Worm (Caenorhabditis elegans) whole organism, L3 larva: ENCODE data around the gene R03G5.6.

Source experiments
- daf-12 ChIP-seq: fragments of 150-350 bp; optimal IDR thresholded peaks from 2 replicates; lab custom pipeline; 2014; ENCODE audit warnings: missing biosample characterization, missing genetic modification reagents, missing genetic modification characterization
- elt-1 ChIP-seq: fragments of 150-350 bp; optimal IDR thresholded peaks from 2 replicates; lab custom pipeline; 2014; ENCODE audit warnings: missing biosample characterization, missing genetic modification characterization
- jun-1 ChIP-seq: fragments of 150-350 bp; optimal IDR thresholded peaks from 2 replicates; lab custom pipeline; 2014; ENCODE audit warnings: missing biosample characterization, missing genetic modification reagents, missing genetic modification characterization
- lin-15B ChIP-seq: fragments of 150-350 bp; optimal IDR thresholded peaks from 2 replicates; lab custom pipeline; 2014; ENCODE audit warnings: missing biosample characterization, missing genetic modification characterization
- mml-1 ChIP-seq: fragments of 150-350 bp; sonication (generic microtip); optimal IDR thresholded peaks from 3 replicates; lab custom pipeline; 2014; ENCODE audit warnings: missing biosample characterization, missing genetic modification characterization
- nfya-1 ChIP-seq: sonication (generic microtip); optimal IDR thresholded peaks from 2 replicates; lab custom pipeline; 2017; ENCODE audit warnings: missing genetic modification characterization, mild to moderate bottlenecking, missing compliant biosample characterization, antibody characterized with exemption, moderate library complexity; ENCODE audit not compliant: insufficient read depth
- nhr-76 ChIP-seq: fragments of 150-350 bp; sonication (generic microtip); optimal IDR thresholded peaks from 5 replicates; lab custom pipeline; 2014; ENCODE audit warnings: missing biosample characterization, missing genetic modification characterization
- pha-4 ChIP-seq: fragments of 150-350 bp; optimal IDR thresholded peaks from 2 replicates; lab custom pipeline; 2014; ENCODE audit warnings: missing biosample characterization, missing genetic modification reagents, missing genetic modification characterization
- pqm-1 ChIP-seq: fragments of 150-350 bp; optimal IDR thresholded peaks from 2 replicates; lab custom pipeline; 2017; ENCODE audit warnings: missing biosample characterization, missing genetic modification characterization, inconsistent platforms
- snpc-4 ChIP-seq: fragments of 150-350 bp; optimal IDR thresholded peaks from 2 replicates; lab custom pipeline; 2014; ENCODE audit warnings: missing biosample characterization, missing genetic modification characterization
- unc-39 ChIP-seq: sonication (generic microtip); optimal IDR thresholded peaks from 4 replicates; lab custom pipeline; 2017; ENCODE audit warnings: missing biosample characterization, missing genetic modification characterization
- unc-62 ChIP-seq: fragments of 150-350 bp; sonication (generic microtip); optimal IDR thresholded peaks from 4 replicates; lab custom pipeline; 2014; ENCODE audit warnings: missing biosample characterization, missing genetic modification reagents, missing genetic modification characterization
- zag-1 ChIP-seq: fragments of 150-350 bp; optimal IDR thresholded peaks from 2 replicates; lab custom pipeline; 2014; ENCODE audit warnings: missing biosample characterization, missing genetic modification characterization
- ztf-11 ChIP-seq: fragments of 150-350 bp; optimal IDR thresholded peaks from 2 replicates; lab custom pipeline; 2014; ENCODE audit warnings: missing biosample characterization, missing genetic modification characterization

DNA sequence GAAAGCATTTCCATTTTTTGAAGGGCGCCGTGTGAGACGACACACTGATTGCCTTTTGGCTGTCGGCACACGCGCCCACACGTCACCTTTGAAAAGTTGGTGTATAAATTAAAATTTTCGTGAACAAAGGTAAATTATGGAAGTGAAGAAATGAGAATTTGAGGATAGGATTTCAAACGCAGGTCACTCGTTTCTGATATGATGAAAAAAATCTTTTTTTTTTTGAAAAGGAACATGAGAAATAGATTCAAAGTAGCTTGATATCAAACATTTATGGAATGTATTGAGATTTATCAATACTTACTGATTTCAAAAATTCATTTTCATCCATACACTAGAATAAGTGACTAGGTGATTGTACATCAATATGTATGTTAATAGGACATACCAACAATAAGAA lies 831 bp upstream of the R03G5.6 start:
- TF ChIP-seq unc-39 (no peak), daf-12 (tag; lab: Kevin White, UChicago) (no peak), nhr-76 (no peak), snpc-4 (tag; lab: Kevin White, UChicago) (no peak), mml-1 (tag; lab: Kevin White, UChicago) (no peak), ztf-11 (tag; lab: Kevin White, UChicago) (no peak), pqm-1 (no peak), jun-1 (tag; lab: Kevin White, UChicago) (no peak), elt-1 (tag; lab: Kevin White, UChicago) (no peak), nfya-1 (tag; lab: Kevin White, UChicago) (no peak), unc-62 (no peak), pha-4 (tag; lab: Kevin White, UChicago) (no peak), lin-15B (tag; lab: Kevin White, UChicago) (no peak), zag-1 (tag; lab: Kevin White, UChicago) (no peak)
